Worm (Caenorhabditis elegans) whole organism, mixed stage, embryonic: ENCODE results near the gene K11G12.6.

Source experiments
- M03D4.4 ChIP-seq: sonication (generic microtip); optimal IDR thresholded peaks from 2 replicates; lab custom pipeline; 2017; ENCODE audit warnings: mild to moderate bottlenecking, missing genetic modification characterization, missing compliant biosample characterization
- cnd-1 ChIP-seq: fragments of 200-800 bp; sonication (Bioruptor generic); optimal IDR thresholded peaks from 2 replicates; lab custom pipeline; 2018; ENCODE audit warnings: mild to moderate bottlenecking, missing genetic modification characterization, missing compliant biosample characterization
- elt-3 ChIP-seq: fragments of 150-350 bp; optimal IDR thresholded peaks from 2 replicates; lab custom pipeline; 2014; ENCODE audit warnings: missing biosample characterization, missing genetic modification characterization
- lin-13 ChIP-seq: fragments of 150-350 bp; optimal IDR thresholded peaks from 2 replicates; lab custom pipeline; 2014; ENCODE audit warnings: missing biosample characterization, missing genetic modification characterization
- mab-5 ChIP-seq: fragments of 150-350 bp; optimal IDR thresholded peaks from 2 replicates; lab custom pipeline; 2014; ENCODE audit warnings: missing biosample characterization, missing genetic modification characterization
- mls-2 ChIP-seq: sonication (generic microtip); optimal IDR thresholded peaks from 2 replicates; lab custom pipeline; 2016; ENCODE audit warnings: mild to moderate bottlenecking, missing genetic modification characterization, moderate library complexity, missing compliant biosample characterization
- nhr-2 ChIP-seq: fragments of 150-350 bp; optimal IDR thresholded peaks from 2 replicates; lab custom pipeline; 2014; ENCODE audit warnings: missing biosample characterization, missing genetic modification characterization
- nhr-237 ChIP-seq: fragments of 150-350 bp; optimal IDR thresholded peaks from 2 replicates; lab custom pipeline; 2014; ENCODE audit warnings: missing biosample characterization, missing genetic modification characterization
- nhr-28 ChIP-seq: fragments of 150-350 bp; optimal IDR thresholded peaks from 2 replicates; lab custom pipeline; 2014; ENCODE audit warnings: missing biosample characterization, missing genetic modification characterization
- nhr-76 ChIP-seq: sonication (generic microtip); optimal IDR thresholded peaks from 2 replicates; lab custom pipeline; 2017; ENCODE audit warnings: missing biosample characterization, missing genetic modification characterization
- snpc-4 ChIP-seq: fragments of 150-350 bp; optimal IDR thresholded peaks from 2 replicates; lab custom pipeline; 2014; ENCODE audit warnings: missing biosample characterization, missing genetic modification characterization
- unc-39 ChIP-seq: fragments of 150-350 bp; optimal IDR thresholded peaks from 2 replicates; lab custom pipeline; 2014; ENCODE audit warnings: missing biosample characterization, missing genetic modification characterization
- zip-8 ChIP-seq: fragments of 150-350 bp; optimal IDR thresholded peaks from 2 replicates; lab custom pipeline; 2014; ENCODE audit warnings: missing biosample characterization, missing genetic modification characterization
- ztf-11 ChIP-seq: fragments of 150-350 bp; optimal IDR thresholded peaks from 2 replicates; lab custom pipeline; 2014; ENCODE audit warnings: missing biosample characterization, missing genetic modification characterization

- TF ChIP-seq ztf-11 (no peak), mls-2 (tag; lab: Kevin White, UChicago) (no peak), nhr-76 (tag; lab: Kevin White, UChicago) (no peak), lin-13 (tag; lab: Kevin White, UChicago) (no peak), nhr-28 (tag; lab: Kevin White, UChicago) (no peak), nhr-2 (no peak), elt-3 (no peak), nhr-237 (tag; lab: Kevin White, UChicago) (no peak), M03D4.4 (tag; lab: Kevin White, UChicago) (no peak), zip-8 (tag; lab: Kevin White, UChicago) (no peak), mab-5 (tag; lab: Kevin White, UChicago) (no peak), unc-39 (no peak), cnd-1 (no peak), snpc-4 (tag; lab: Kevin White, UChicago) (no peak)
Measured at ce11 chrX:6778014-6778413, 48.6 kb upstream of the K11G12.6 start, which contains the start of gene irk-1.
